Fruit fly (Drosophila melanogaster): ENCODE results near the gene CG33284.

Gene CG33284

DNA sequence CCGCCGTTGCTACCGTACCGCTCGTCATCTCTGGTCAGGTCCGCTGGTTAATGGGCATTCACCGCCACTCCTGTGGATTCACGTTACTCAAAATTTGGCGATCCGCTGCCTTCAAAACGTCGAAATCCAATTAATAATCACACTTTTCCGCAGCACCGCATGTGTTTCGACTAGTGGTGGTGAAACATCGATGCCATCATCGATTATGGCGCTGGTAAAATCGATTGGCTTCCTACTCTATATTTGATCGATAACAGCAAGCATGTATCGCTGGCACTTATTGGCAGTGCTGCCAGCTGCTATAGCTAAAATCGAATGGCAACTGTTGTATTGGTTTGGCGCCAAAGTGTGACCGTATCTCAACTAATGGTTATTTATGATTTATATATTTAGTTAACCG lies 12.3 kb downstream of the CG33284 start:
- TF ChIP-seq CG12605 (GFP tag; IDR thresholded peaks at IDR 0.05) (0 out of 2 replicates have a peak, but pooled peaks have one; percentile 13), Pif1B (GFP tag; optimal IDR thresholded peaks at IDR 0.05) (no peak)

DNA sequence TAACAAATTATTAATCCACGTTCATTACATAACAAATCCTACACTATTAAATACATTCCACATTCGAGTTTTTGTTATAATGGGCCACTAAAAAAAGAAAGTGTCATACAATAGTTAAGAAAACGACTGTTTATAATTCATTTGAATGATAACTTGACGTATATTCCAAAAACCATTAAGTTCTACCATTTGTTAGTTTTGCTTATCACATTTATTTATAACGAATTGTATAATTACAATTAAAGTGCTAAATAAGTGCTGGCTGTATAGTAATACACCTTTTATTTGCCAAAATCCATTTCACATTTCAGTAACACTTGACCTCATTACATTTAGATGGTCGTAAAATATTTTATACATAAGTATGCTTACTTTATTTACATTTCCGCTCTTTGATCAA lies 12.7 kb downstream of the CG33284 start, which contains the start of gene CG10565:
CG10565 (minus strand) TSS at position 101 of the 400 bp plus-strand sequence.
- TF ChIP-seq Pif1B (GFP tag; optimal IDR thresholded peaks at IDR 0.05) (no peak), CG12605 (GFP tag; IDR thresholded peaks at IDR 0.05) (no peak), Pif1A (GFP tag; optimal IDR thresholded peaks at IDR 0.05) (no peak), Ets98B (GFP tag; IDR thresholded peaks at IDR 0.05) (no peak), Snoo (tag; optimal IDR thresholded peaks at IDR 0.05) (no peak), gl (tag; optimal IDR thresholded peaks at IDR 0.05) (no peak), CG10348 (GFP tag; IDR thresholded peaks at IDR 0.05) (no peak), CG34367 (tag; optimal IDR thresholded peaks at IDR 0.05) (no peak), EcR (GFP tag; optimal IDR thresholded peaks at IDR 0.05) (no peak), rn (GFP tag; IDR thresholded peaks at IDR 0.05) (no peak), fd96Ca (GFP tag; IDR thresholded peaks at IDR 0.05) (no peak), CG8301 (tag; optimal IDR thresholded peaks at IDR 0.05) (no peak), CG9948 (tag; optimal IDR thresholded peaks at IDR 0.05) (no peak), CG13204 (GFP tag; optimal IDR thresholded peaks at IDR 0.05) (no peak), CG14655 (GFP tag; optimal IDR thresholded peaks at IDR 0.05) (no peak), CG4496 (GFP tag; IDR thresholded peaks at IDR 0.05) (no peak), CG15710 (tag; optimal IDR thresholded peaks at IDR 0.05) (no peak), CG8159 (tag; optimal IDR thresholded peaks at IDR 0.05) (no peak), D1 (tag; optimal IDR thresholded peaks at IDR 0.05) (no peak), CG32121 (GFP tag; IDR thresholded peaks at IDR 0.05) (no peak)

- TF ChIP-seq rn (GFP tag; IDR thresholded peaks at IDR 0.05) (no peak), Ets98B (GFP tag; IDR thresholded peaks at IDR 0.05) (no peak), CG9948 (tag; optimal IDR thresholded peaks at IDR 0.05) (no peak), Snoo (tag; optimal IDR thresholded peaks at IDR 0.05) (no peak), Pif1B (GFP tag; optimal IDR thresholded peaks at IDR 0.05) (no peak), CG14655 (GFP tag; optimal IDR thresholded peaks at IDR 0.05) (no peak), CG10348 (GFP tag; IDR thresholded peaks at IDR 0.05) (no peak), D1 (tag; optimal IDR thresholded peaks at IDR 0.05) (no peak), CG13204 (GFP tag; optimal IDR thresholded peaks at IDR 0.05) (no peak), CG15710 (tag; optimal IDR thresholded peaks at IDR 0.05) (no peak), CG8159 (tag; optimal IDR thresholded peaks at IDR 0.05) (no peak), CG17806 (tag; optimal IDR thresholded peaks at IDR 0.05) (no peak), EcR (GFP tag; optimal IDR thresholded peaks at IDR 0.05) (no peak), CG4496 (GFP tag; IDR thresholded peaks at IDR 0.05) (no peak), gl (tag; optimal IDR thresholded peaks at IDR 0.05) (no peak), CG34367 (tag; optimal IDR thresholded peaks at IDR 0.05) (no peak), CG32121 (GFP tag; IDR thresholded peaks at IDR 0.05) (no peak), Pif1A (GFP tag; optimal IDR thresholded peaks at IDR 0.05) (no peak)
Observed at dm6 chr3L:21145841-21146395, 22.4 kb downstream of the CG33284 start.

dm6 chr3L:21171905-21172304 lies 48.4 kb downstream of the CG33284 start, which contains the start of gene Ac78C:
Gene Ac78C, minus strand, starts transcription at chr3L:21171930.
- peak; percentile 97 for TF ChIP-seq CG4496 (GFP tag; IDR thresholded peaks at IDR 0.05)
- no peak for TF ChIP-seq CG10348 (GFP tag; IDR thresholded peaks at IDR 0.05)
- peak; percentile 42 for TF ChIP-seq CG13204 (GFP tag; optimal IDR thresholded peaks at IDR 0.05)
- peak; percentile 79 for TF ChIP-seq gl (tag; optimal IDR thresholded peaks at IDR 0.05)
- TF ChIP-seq CG8159 (tag; optimal IDR thresholded peaks at IDR 0.05), result peak; percentile 72
- TF ChIP-seq Pif1B (GFP tag; optimal IDR thresholded peaks at IDR 0.05), result peak; percentile 80
- TF ChIP-seq CG9948 (tag; optimal IDR thresholded peaks at IDR 0.05), result peak; percentile 75
- TF ChIP-seq CG15710 (tag; optimal IDR thresholded peaks at IDR 0.05), result peak; percentile 80
- TF ChIP-seq fd96Ca (GFP tag; IDR thresholded peaks at IDR 0.05), result peak; percentile 93
- TF ChIP-seq Snoo (tag; optimal IDR thresholded peaks at IDR 0.05), result peak; percentile 87
- TF ChIP-seq CG14655 (GFP tag; optimal IDR thresholded peaks at IDR 0.05), result peak; percentile 81
- TF ChIP-seq CG8301 (tag; optimal IDR thresholded peaks at IDR 0.05), result peak; percentile 83
- peak; percentile 91 for TF ChIP-seq Pif1A (GFP tag; optimal IDR thresholded peaks at IDR 0.05)
- peak; percentile 93 for TF ChIP-seq Ets98B (GFP tag; IDR thresholded peaks at IDR 0.05)
- TF ChIP-seq CG32121 (GFP tag; IDR thresholded peaks at IDR 0.05), result peak; percentile 94
- TF ChIP-seq CG17806 (tag; optimal IDR thresholded peaks at IDR 0.05), result peak; percentile 80
- TF ChIP-seq CG34367 (tag; optimal IDR thresholded peaks at IDR 0.05), result peak; percentile 67
- no peak for TF ChIP-seq EcR (GFP tag; optimal IDR thresholded peaks at IDR 0.05)
- TF ChIP-seq CG12605 (GFP tag; IDR thresholded peaks at IDR 0.05), result peak; percentile 92
- peak; percentile 68 for TF ChIP-seq rn (GFP tag; IDR thresholded peaks at IDR 0.05)
- peak; percentile 47 for TF ChIP-seq D1 (tag; optimal IDR thresholded peaks at IDR 0.05)

DNA sequence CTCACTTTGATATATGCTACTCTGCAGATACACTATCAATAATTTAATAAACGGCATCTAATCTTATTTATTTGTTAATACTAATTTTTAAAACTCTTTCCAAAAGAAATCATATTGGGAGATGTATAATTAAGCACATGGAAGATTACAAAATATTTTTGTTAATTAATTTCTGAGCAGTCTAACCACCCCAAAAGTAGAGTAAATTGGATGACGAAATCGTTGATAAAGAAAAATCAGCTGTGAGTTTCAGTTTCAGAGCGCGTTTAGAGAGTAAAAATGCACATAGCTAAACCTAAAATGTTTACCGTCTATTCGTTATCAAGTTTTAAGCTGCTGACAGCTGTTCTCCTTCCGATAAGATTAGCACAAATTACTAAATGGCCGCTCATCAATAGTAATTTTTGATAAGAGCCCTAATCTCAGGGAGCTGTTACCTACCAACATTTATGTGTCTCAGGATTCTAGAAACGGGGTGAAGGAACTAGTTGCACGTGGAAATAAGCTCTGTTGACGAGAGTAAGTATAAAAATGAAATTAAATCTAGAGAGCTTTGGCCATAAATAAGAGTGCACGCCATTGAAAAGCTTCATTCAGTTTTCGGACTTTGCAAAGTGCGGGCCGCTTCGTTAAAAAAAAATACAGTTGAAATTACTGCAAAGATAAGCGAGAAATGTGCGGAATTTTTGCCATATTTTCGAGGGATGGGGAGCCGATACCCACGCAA lies 49.1 kb downstream of the CG33284 start, which contains the start of the genes chb and AsnS:
chb (plus strand) TSS at position 327 of the 727 bp plus-strand sequence.
AsnS (plus strand) TSS at position 592 of the 727 bp plus-strand sequence.
- TF ChIP-seq Snoo (tag; optimal IDR thresholded peaks at IDR 0.05), result peak; percentile 83
- TF ChIP-seq Pif1B (GFP tag; optimal IDR thresholded peaks at IDR 0.05), result peak; percentile 39
- peak; percentile 69 for TF ChIP-seq CG8301 (tag; optimal IDR thresholded peaks at IDR 0.05)
- peak; percentile 50; the same call in 1 of the 2 replicates for TF ChIP-seq CG10348 (GFP tag; IDR thresholded peaks at IDR 0.05)
- TF ChIP-seq CG32121 (GFP tag; IDR thresholded peaks at IDR 0.05), result peak; percentile 89
- TF ChIP-seq CG8159 (tag; optimal IDR thresholded peaks at IDR 0.05), result peak; percentile 82
- peak; percentile 73 for TF ChIP-seq Pif1A (GFP tag; optimal IDR thresholded peaks at IDR 0.05)
- peak; percentile 95 for TF ChIP-seq CG4496 (GFP tag; IDR thresholded peaks at IDR 0.05)
- TF ChIP-seq Ets98B (GFP tag; IDR thresholded peaks at IDR 0.05), result peak; percentile 91
- TF ChIP-seq CG14655 (GFP tag; optimal IDR thresholded peaks at IDR 0.05), result peak; percentile 50
- no peak for TF ChIP-seq CG13204 (GFP tag; optimal IDR thresholded peaks at IDR 0.05)
- peak; percentile 72 for TF ChIP-seq CG15710 (tag; optimal IDR thresholded peaks at IDR 0.05)
- TF ChIP-seq CG12605 (GFP tag; IDR thresholded peaks at IDR 0.05), result peak; percentile 78
- TF ChIP-seq D1 (tag; optimal IDR thresholded peaks at IDR 0.05), result peak; percentile 75
- TF ChIP-seq EcR (GFP tag; optimal IDR thresholded peaks at IDR 0.05), result peak; percentile 77
- TF ChIP-seq CG9948 (tag; optimal IDR thresholded peaks at IDR 0.05), result peak; percentile 82
- peak; percentile 46 for TF ChIP-seq gl (tag; optimal IDR thresholded peaks at IDR 0.05)
- TF ChIP-seq fd96Ca (GFP tag; IDR thresholded peaks at IDR 0.05), result no peak
- peak; percentile 58; the same call in 1 of the 2 replicates for TF ChIP-seq rn (GFP tag; IDR thresholded peaks at IDR 0.05)
- TF ChIP-seq CG34367 (tag; optimal IDR thresholded peaks at IDR 0.05), result peak; percentile 72
- TF ChIP-seq CG17806 (tag; optimal IDR thresholded peaks at IDR 0.05), result peak; percentile 89
